Fruit fly (Drosophila melanogaster): Measurements from ENCODE around the gene CG44098.

CG44098 gene

DNA sequence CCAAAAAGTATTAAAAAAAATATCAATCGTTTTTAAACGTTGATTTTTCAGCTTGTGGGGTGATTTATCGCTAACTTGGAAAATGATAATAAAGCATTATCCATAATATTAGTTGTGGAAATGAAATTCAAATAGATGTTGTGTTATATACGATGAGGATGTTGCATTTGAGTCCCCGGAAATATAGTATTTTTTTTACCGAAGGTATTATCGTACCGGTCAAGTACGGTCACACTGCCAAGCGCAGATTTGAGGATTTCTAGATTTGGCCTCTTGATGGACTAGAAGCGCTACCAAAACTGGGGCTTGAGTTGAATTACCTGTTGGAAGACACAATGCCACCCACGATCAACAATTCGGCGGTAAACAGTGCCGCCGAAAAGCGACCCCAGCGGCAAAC, 2.4 kb upstream of the CG44098 start (continued):
- TF ChIP-seq twi (tag; optimal IDR thresholded peaks at IDR 0.05), result no peak
- 0 out of 2 replicates have a peak, but pooled peaks have one; percentile 14 for TF ChIP-seq al (GFP tag; IDR thresholded peaks at IDR 0.05)
- TF ChIP-seq dati (GFP tag; IDR thresholded peaks at IDR 0.05), result no peak
- no peak for TF ChIP-seq kah (GFP tag; optimal IDR thresholded peaks at IDR 0.05)
- no peak for TF ChIP-seq chinmo (GFP tag; IDR thresholded peaks at IDR 0.05; ENCODE audit: partially characterized antibody)
- no peak for TF ChIP-seq Doc2 (GFP tag; IDR thresholded peaks at IDR 0.05)
- no peak for TF ChIP-seq Antp (GFP tag; optimal IDR thresholded peaks at IDR 0.05)
- TF ChIP-seq ttk (GFP tag; IDR thresholded peaks at IDR 0.05), result no peak
- TF ChIP-seq Ada2b (GFP tag; IDR thresholded peaks at IDR 0.05), result peak; percentile 13; the same call in 1 of the 2 replicates
- TF ChIP-seq CG7372 (GFP tag; IDR thresholded peaks at IDR 0.05), result no peak
- TF ChIP-seq CG3281 (GFP tag; optimal IDR thresholded peaks at IDR 0.05), result no peak
- no peak for TF ChIP-seq seq (GFP tag; IDR thresholded peaks at IDR 0.05)
- no peak for TF ChIP-seq CG10431 (GFP tag; optimal IDR thresholded peaks at IDR 0.05)
- peak; percentile 33 for TF ChIP-seq CG10979 (tag; optimal IDR thresholded peaks at IDR 0.05)
- no peak for TF ChIP-seq CG1792 (GFP tag; optimal IDR thresholded peaks at IDR 0.05)
- peak; percentile 32 for TF ChIP-seq Chrac-16 (GFP tag; optimal IDR thresholded peaks at IDR 0.05)
- no peak for TF ChIP-seq Nf-YB (GFP tag; optimal IDR thresholded peaks at IDR 0.05)
- TF ChIP-seq CTCF (GFP tag; optimal IDR thresholded peaks at IDR 0.05), result no peak
- TF ChIP-seq CG10654 (GFP tag; optimal IDR thresholded peaks at IDR 0.05), result no peak
- peak; percentile 34 for TF ChIP-seq zen (tag; optimal IDR thresholded peaks at IDR 0.05)
- TF ChIP-seq CG2202 (tag; optimal IDR thresholded peaks at IDR 0.05), result no peak
- no peak for TF ChIP-seq CG6813 (GFP tag; optimal IDR thresholded peaks at IDR 0.05)
- peak; percentile 71 for TF ChIP-seq CG12391 (tag; optimal IDR thresholded peaks at IDR 0.05)
- no peak for TF ChIP-seq pita (GFP tag; optimal IDR thresholded peaks at IDR 0.05)
- TF ChIP-seq B-H1 (GFP tag; IDR thresholded peaks at IDR 0.05), result no peak
- TF ChIP-seq sisA (GFP tag; IDR thresholded peaks at IDR 0.05), result no peak
- no peak for TF ChIP-seq ac (GFP tag; optimal IDR thresholded peaks at IDR 0.05)
- no peak for TF ChIP-seq ro (GFP tag; IDR thresholded peaks at IDR 0.05)
- no peak for TF ChIP-seq CG11504 (tag; optimal IDR thresholded peaks at IDR 0.05)
- TF ChIP-seq sqz (GFP tag; optimal IDR thresholded peaks at IDR 0.05), result no peak
- TF ChIP-seq fd3F (GFP tag; optimal IDR thresholded peaks at IDR 0.05), result peak; percentile 28
- no peak for TF ChIP-seq tap (tag; optimal IDR thresholded peaks at IDR 0.05)
- TF ChIP-seq CG10959 (GFP tag; IDR thresholded peaks at IDR 0.05), result no peak
- no peak for TF ChIP-seq NFAT (GFP tag; IDR thresholded peaks at IDR 0.05)
- TF ChIP-seq row (GFP tag; IDR thresholded peaks at IDR 0.05), result peak; percentile 79
- TF ChIP-seq CG4360 (GFP tag; IDR thresholded peaks at IDR 0.05), result no peak
- TF ChIP-seq Sox100B (GFP tag; optimal IDR thresholded peaks at IDR 0.05), result no peak
- TF ChIP-seq CG17829 (tag; optimal IDR thresholded peaks at IDR 0.05), result peak; percentile 50
- no peak for TF ChIP-seq CG3726 (GFP tag; IDR thresholded peaks at IDR 0.05)
- no peak for TF ChIP-seq CG17912 (GFP tag; optimal IDR thresholded peaks at IDR 0.05)
- no peak for TF ChIP-seq tup (GFP tag; optimal IDR thresholded peaks at IDR 0.05)
- TF ChIP-seq usp (GFP tag; optimal IDR thresholded peaks at IDR 0.05), result no peak
- TF ChIP-seq CG6765 (GFP tag; optimal IDR thresholded peaks at IDR 0.05), result no peak
- TF ChIP-seq CG8944 (GFP tag; optimal IDR thresholded peaks at IDR 0.05), result peak; percentile 17
- TF ChIP-seq CG1024 (GFP tag; IDR thresholded peaks at IDR 0.05), result peak; percentile 74
- TF ChIP-seq CG16863 (GFP tag; optimal IDR thresholded peaks at IDR 0.05), result no peak
- TF ChIP-seq CG15073 (GFP tag; optimal IDR thresholded peaks at IDR 0.05), result no peak
- TF ChIP-seq Dp (GFP tag; optimal IDR thresholded peaks at IDR 0.05), result peak; percentile 42
- TF ChIP-seq ase (GFP tag; IDR thresholded peaks at IDR 0.05), result 0 out of 3 replicates have a peak, but pooled peaks have one; percentile 15
- TF ChIP-seq tgo (GFP tag; IDR thresholded peaks at IDR 0.05), result peak; percentile 41; the same call in 1 of the 3 replicates
- TF ChIP-seq corto (GFP tag; optimal IDR thresholded peaks at IDR 0.05), result no peak
- TF ChIP-seq toy (GFP tag; IDR thresholded peaks at IDR 0.05), result no peak
- no peak for TF ChIP-seq crol (GFP tag; IDR thresholded peaks at IDR 0.05)
